Worm (Caenorhabditis elegans): ENCODE measurements around the gene srz-100.

ce11 chrV:16724574-16724973 lies 7.1 kb upstream of the srz-100 start:
- no peak for TF ChIP-seq F22D6.2 (tag; optimal IDR thresholded peaks at IDR 0.05)
- TF ChIP-seq nhr-120 (GFP tag; IDR thresholded peaks at IDR 0.05): no peak
- no peak for TF ChIP-seq K11D2.4 (GFP tag; IDR thresholded peaks at IDR 0.05)
- TF ChIP-seq F57A8.1 (GFP tag; optimal IDR thresholded peaks at IDR 0.05): no peak
- no peak for TF ChIP-seq ama-1 (optimal IDR thresholded peaks at IDR 0.05)
- no peak for TF ChIP-seq ama-1 (GFP tag; optimal IDR thresholded peaks at IDR 0.05)
- no peak for TF ChIP-seq sdz-38 (tag; optimal IDR thresholded peaks at IDR 0.05)
- TF ChIP-seq attf-5 (GFP tag; optimal IDR thresholded peaks at IDR 0.05): no peak
- TF ChIP-seq lag-1 (GFP tag; IDR thresholded peaks at IDR 0.05): no peak
- no peak for TF ChIP-seq tlf-1 (GFP tag; optimal IDR thresholded peaks at IDR 0.05)

Data from whole organism, young adult.